Fruit fly (Drosophila melanogaster): ENCODE results near the gene CG10650.

Gene CG10650

DNA sequence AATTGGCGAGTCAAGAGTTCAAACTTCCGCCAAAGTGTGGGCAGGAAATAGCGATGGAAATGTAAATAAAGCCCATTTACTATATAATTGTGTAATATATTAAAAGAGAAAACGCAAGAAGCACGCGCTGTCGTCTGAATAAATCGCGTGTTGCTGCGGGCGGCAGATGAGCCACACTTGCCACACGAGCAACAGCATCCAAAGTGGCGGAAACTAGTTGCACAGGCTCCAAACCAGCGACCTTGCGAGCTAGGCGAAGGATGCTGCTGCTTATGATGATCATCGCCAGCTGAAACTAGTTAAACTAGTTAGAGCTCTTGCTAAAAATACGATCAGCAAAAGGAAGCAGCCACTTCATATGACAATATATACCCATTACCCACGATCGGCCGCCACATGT, 16.3 kb downstream of the CG10650 start:
- TF ChIP-seq CG32767 (GFP tag; IDR thresholded peaks at IDR 0.05) (0 out of 2 replicates have a peak, but pooled peaks have one; percentile 12), tx (GFP tag; optimal IDR thresholded peaks at IDR 0.05) (no peak), nom (GFP tag; optimal IDR thresholded peaks at IDR 0.05) (peak; percentile 26)

DNA sequence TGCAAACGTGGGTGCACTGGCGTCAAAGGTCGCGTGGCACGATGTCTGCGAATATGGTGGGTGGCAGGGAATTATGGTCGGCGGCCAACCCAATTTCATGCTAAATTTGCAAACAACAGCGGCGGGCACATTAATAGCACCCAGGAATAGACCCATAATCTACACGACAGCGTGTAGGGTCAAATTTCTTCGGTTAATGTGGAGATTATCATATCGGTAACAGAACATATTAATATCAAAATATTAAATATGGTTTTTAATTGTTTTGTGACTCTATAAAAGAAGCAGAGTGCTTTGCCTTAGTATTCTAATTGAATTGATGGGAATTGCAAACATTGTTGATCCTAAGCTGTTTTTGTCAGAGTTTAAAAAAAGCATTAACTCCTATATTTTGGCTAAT, 16.8 kb downstream of the CG10650 start:
- TF ChIP-seq Hey (tag; optimal IDR thresholded peaks at IDR 0.05), result peak; percentile 42
- TF ChIP-seq CG32772 (GFP tag; IDR thresholded peaks at IDR 0.05), result no peak

DNA sequence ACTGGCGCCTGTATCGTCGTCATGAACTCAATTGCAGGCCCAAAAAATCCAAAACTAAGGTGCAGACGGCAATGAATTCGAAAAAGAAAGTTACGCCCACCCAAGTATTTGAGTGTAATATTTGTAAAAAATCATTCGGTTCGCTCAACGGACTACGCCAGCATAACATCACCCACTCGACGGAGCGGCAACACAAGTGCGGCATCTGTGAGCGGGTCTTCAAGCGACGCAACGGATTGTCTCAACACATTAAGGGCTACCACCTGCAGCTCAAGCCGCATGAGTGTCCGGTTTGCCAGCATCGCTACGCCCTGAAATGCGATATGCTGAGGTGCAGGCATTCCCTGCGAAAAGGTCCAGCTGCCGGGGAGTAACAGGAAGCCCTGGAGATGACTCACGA, 19.0 kb downstream of the CG10650 start:
- no peak for TF ChIP-seq Trl (optimal IDR thresholded peaks at IDR 0.05)
- no peak for TF ChIP-seq Trl (GFP tag; optimal IDR thresholded peaks at IDR 0.05)
- 0 out of 3 replicates have a peak, but pooled peaks have one; percentile 48 for TF ChIP-seq z (GFP tag; IDR thresholded peaks at IDR 0.05)
- TF ChIP-seq sob (GFP tag; IDR thresholded peaks at IDR 0.05), result peak; percentile 39; the same call in 1 of the 2 replicates
- no peak for TF ChIP-seq CG2678 (tag; optimal IDR thresholded peaks at IDR 0.05)
- peak; percentile 95 for TF ChIP-seq twi (tag; optimal IDR thresholded peaks at IDR 0.05)
- no peak for TF ChIP-seq exex (tag; optimal IDR thresholded peaks at IDR 0.05)

DNA sequence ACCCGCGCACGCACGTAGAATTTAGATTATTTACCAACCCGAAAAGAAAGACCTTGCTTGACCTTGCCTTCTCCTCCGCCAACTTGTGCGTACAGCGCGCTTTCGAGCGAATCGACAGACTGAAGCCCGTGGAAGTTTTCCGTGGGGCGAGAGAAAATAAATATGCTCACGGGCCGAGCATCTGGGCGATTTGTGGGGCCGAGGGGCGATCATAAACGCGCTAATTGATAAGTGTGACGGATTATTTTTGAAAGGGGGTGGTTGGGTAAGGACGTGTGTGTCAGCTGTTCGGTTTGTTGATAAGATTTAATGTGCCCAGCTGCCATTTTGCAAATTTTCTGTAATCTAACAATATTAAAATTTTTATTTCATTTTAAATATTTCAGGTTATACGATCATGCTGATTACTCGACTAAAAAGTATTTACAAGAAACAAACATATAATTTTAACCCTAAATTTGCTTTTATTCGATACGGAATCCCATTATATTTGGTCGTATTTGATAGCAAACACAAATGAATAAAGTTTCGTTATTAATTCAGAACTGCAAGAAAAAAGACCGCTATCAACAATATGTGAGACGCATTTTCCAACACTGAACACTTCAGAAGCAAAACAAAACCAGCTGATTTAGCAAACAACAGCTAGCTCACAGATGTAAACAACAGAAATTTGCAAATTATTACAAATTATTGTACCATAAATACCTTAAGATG, 21.5 kb downstream of the CG10650 start, which contains the start of the genes L2HGDH and CG10431:
L2HGDH (minus strand) TSS at position 386 of the 717 bp plus-strand sequence.
CG10431 (plus strand) TSS at position 648 of the 717 bp plus-strand sequence.
- no peak for TF ChIP-seq CTCF (GFP tag; optimal IDR thresholded peaks at IDR 0.05)
- peak; percentile 53 for TF ChIP-seq Oli (tag; optimal IDR thresholded peaks at IDR 0.05)
- TF ChIP-seq croc (GFP tag; conservative IDR thresholded peaks at IDR 0.05), result no peak
- TF ChIP-seq Six4 (GFP tag; optimal IDR thresholded peaks at IDR 0.05), result peak; percentile 9
- peak; percentile 40 for TF ChIP-seq Sin3A (optimal IDR thresholded peaks at IDR 0.05)
- peak; percentile 56; the same call in 1 of the 2 replicates for TF ChIP-seq Atf6 (GFP tag; IDR thresholded peaks at IDR 0.05)
- peak; percentile 85 for TF ChIP-seq CG12391 (tag; optimal IDR thresholded peaks at IDR 0.05)
- TF ChIP-seq az2 (GFP tag; optimal IDR thresholded peaks at IDR 0.05), result peak; percentile 57
- TF ChIP-seq CG7987 (GFP tag; optimal IDR thresholded peaks at IDR 0.05), result peak; percentile 74
- TF ChIP-seq CG7357 (GFP tag; IDR thresholded peaks at IDR 0.05), result no peak
- TF ChIP-seq CG11093 (GFP tag; IDR thresholded peaks at IDR 0.05), result no peak
- TF ChIP-seq CG3281 (GFP tag; optimal IDR thresholded peaks at IDR 0.05), result peak; percentile 57
- no peak for TF ChIP-seq Taf1 (GFP tag; IDR thresholded peaks at IDR 0.05)
- peak; percentile 72 for TF ChIP-seq Meics (GFP tag; optimal IDR thresholded peaks at IDR 0.05)
- TF ChIP-seq tx (GFP tag; optimal IDR thresholded peaks at IDR 0.05), result peak; percentile 1
- TF ChIP-seq insv (GFP tag; optimal IDR thresholded peaks at IDR 0.05), result peak in 1 of 2 experiments; percentile 63
- no peak for TF ChIP-seq Hr39 (optimal IDR thresholded peaks at IDR 0.05)
- TF ChIP-seq CG2116 (GFP tag; optimal IDR thresholded peaks at IDR 0.05), result peak; percentile 72
- no peak for TF ChIP-seq HLH3B (GFP tag; IDR thresholded peaks at IDR 0.05)
- peak; percentile 72 for TF ChIP-seq CG12104 (GFP tag; optimal IDR thresholded peaks at IDR 0.05)
- peak; percentile 44; the same call in 1 of the 3 replicates for TF ChIP-seq knrl (GFP tag; IDR thresholded peaks at IDR 0.05; ENCODE audit: partially characterized antibody)
- no peak for TF ChIP-seq CG11398 (GFP tag; optimal IDR thresholded peaks at IDR 0.05)
- no peak for TF ChIP-seq CG16863 (GFP tag; optimal IDR thresholded peaks at IDR 0.05)
- TF ChIP-seq Xbp1 (GFP tag; optimal IDR thresholded peaks at IDR 0.05), result peak; percentile 68
- peak; percentile 70 for TF ChIP-seq MTF-1 (GFP tag; optimal IDR thresholded peaks at IDR 0.05; ENCODE audit: borderline replicate concordance)
- TF ChIP-seq Dek (tag; optimal IDR thresholded peaks at IDR 0.05), result peak; percentile 28
- 0 out of 2 replicates have a peak, but pooled peaks have one; percentile 4 for TF ChIP-seq wdn (GFP tag; IDR thresholded peaks at IDR 0.05)
- TF ChIP-seq slou (GFP tag; optimal IDR thresholded peaks at IDR 0.05), result no peak
- peak; percentile 33 for TF ChIP-seq pum (GFP tag; optimal IDR thresholded peaks at IDR 0.05)
- no peak for TF ChIP-seq corto (GFP tag; optimal IDR thresholded peaks at IDR 0.05)
- TF ChIP-seq Dll (GFP tag; IDR thresholded peaks at IDR 0.05; ENCODE audit: partially characterized antibody), result peak; percentile 38; the same call in 1 of the 4 replicates
- TF ChIP-seq CG33213 (GFP tag; optimal IDR thresholded peaks at IDR 0.05), result no peak
- no peak for TF ChIP-seq klu (GFP tag; IDR thresholded peaks at IDR 0.05)
- TF ChIP-seq trh (GFP tag; optimal IDR thresholded peaks at IDR 0.05), result no peak
- TF ChIP-seq HmgZ (tag; optimal IDR thresholded peaks at IDR 0.05), result peak; percentile 51
- TF ChIP-seq CG30431 (GFP tag; optimal IDR thresholded peaks at IDR 0.05), result no peak

Measured in whole organism, embryonic.